Worm (Caenorhabditis elegans) whole organism, mixed stage, embryonic: Measurements from ENCODE around the gene chil-23.

Source experiments
- M03D4.4 ChIP-seq: sonication (generic microtip); optimal IDR thresholded peaks from 2 replicates; lab custom pipeline; 2017; ENCODE audit warnings: mild to moderate bottlenecking, missing genetic modification characterization, missing compliant biosample characterization
- bed-3 ChIP-seq: fragments of 200-800 bp; sonication (Bioruptor generic); optimal IDR thresholded peaks from 3 replicates; lab custom pipeline; 2018; ENCODE audit warnings: mild to moderate bottlenecking, missing genetic modification characterization, moderate library complexity, missing compliant biosample characterization
- blmp-1 ChIP-seq: fragments of 150-350 bp; optimal IDR thresholded peaks from 2 replicates; lab custom pipeline; 2014; ENCODE audit warnings: missing biosample characterization, missing genetic modification characterization
- ceh-39 ChIP-seq: fragments of 150-350 bp; optimal IDR thresholded peaks from 2 replicates; lab custom pipeline; 2014; ENCODE audit warnings: missing biosample characterization, missing genetic modification characterization
- ceh-43 ChIP-seq: fragments of 200-800 bp; sonication (Bioruptor generic); optimal IDR thresholded peaks from 2 replicates; lab custom pipeline; 2018; ENCODE audit warnings: mild to moderate bottlenecking, missing genetic modification characterization, moderate library complexity, missing compliant biosample characterization
- ceh-83 ChIP-seq: fragments of 200-800 bp; sonication (Bioruptor generic); optimal IDR thresholded peaks from 2 replicates; lab custom pipeline; 2018; ENCODE audit warnings: mild to moderate bottlenecking, missing genetic modification characterization, missing compliant biosample characterization
- ces-1 ChIP-seq: fragments of 150-350 bp; optimal IDR thresholded peaks from 2 replicates; lab custom pipeline; 2014; ENCODE audit warnings: missing biosample characterization, missing genetic modification reagents, missing genetic modification characterization
- cnd-1 ChIP-seq: fragments of 200-800 bp; sonication (Bioruptor generic); optimal IDR thresholded peaks from 2 replicates; lab custom pipeline; 2018; ENCODE audit warnings: mild to moderate bottlenecking, missing genetic modification characterization, missing compliant biosample characterization
- drap-1 ChIP-seq: fragments of 200-800 bp; sonication (Bioruptor generic); optimal IDR thresholded peaks from 3 replicates; lab custom pipeline; 2018; ENCODE audit warnings: mild to moderate bottlenecking, missing genetic modification characterization, missing compliant biosample characterization
- elt-1 ChIP-seq: sonication (generic microtip); optimal IDR thresholded peaks from 2 replicates; lab custom pipeline; 2017; ENCODE audit warnings: missing genetic modification characterization, mild to moderate bottlenecking, missing compliant biosample characterization, antibody characterized with exemption, moderate library complexity, borderline replicate concordance; ENCODE audit not compliant: insufficient read depth
- elt-3 ChIP-seq: fragments of 150-350 bp; optimal IDR thresholded peaks from 2 replicates; lab custom pipeline; 2014; ENCODE audit warnings: missing biosample characterization, missing genetic modification characterization
- flh-1 ChIP-seq: fragments of 200-800 bp; sonication (Bioruptor generic); optimal IDR thresholded peaks from 2 replicates; lab custom pipeline; 2018; ENCODE audit warnings: mild to moderate bottlenecking, missing genetic modification characterization, moderate library complexity, missing compliant biosample characterization
- ham-2 ChIP-seq: fragments of 200-800 bp; sonication (Bioruptor generic); optimal IDR thresholded peaks from 2 replicates; lab custom pipeline; 2018; ENCODE audit warnings: mild to moderate bottlenecking, missing genetic modification characterization, missing compliant biosample characterization
- hlh-1 ChIP-seq: fragments of 150-350 bp; optimal IDR thresholded peaks from 2 replicates; lab custom pipeline; 2014; ENCODE audit warnings: missing biosample characterization, missing genetic modification reagents, missing genetic modification characterization
- lin-13 ChIP-seq: fragments of 150-350 bp; optimal IDR thresholded peaks from 2 replicates; lab custom pipeline; 2014; ENCODE audit warnings: missing biosample characterization, missing genetic modification characterization
- lin-32 ChIP-seq: fragments of 200-800 bp; sonication (Bioruptor generic); optimal IDR thresholded peaks from 2 replicates; lab custom pipeline; 2018; ENCODE audit warnings: mild to moderate bottlenecking, missing genetic modification characterization, missing compliant biosample characterization
- lsy-2 ChIP-seq: fragments of 150-350 bp; optimal IDR thresholded peaks from 2 replicates; lab custom pipeline; 2014; ENCODE audit warnings: missing biosample characterization, missing genetic modification characterization
- mab-5 ChIP-seq: fragments of 150-350 bp; optimal IDR thresholded peaks from 2 replicates; lab custom pipeline; 2014; ENCODE audit warnings: missing biosample characterization, missing genetic modification characterization
- mls-2 ChIP-seq: sonication (generic microtip); optimal IDR thresholded peaks from 2 replicates; lab custom pipeline; 2016; ENCODE audit warnings: mild to moderate bottlenecking, missing genetic modification characterization, moderate library complexity, missing compliant biosample characterization
- nhr-12 ChIP-seq: fragments of 150-350 bp; optimal IDR thresholded peaks from 2 replicates; lab custom pipeline; 2014; ENCODE audit warnings: missing biosample characterization, missing genetic modification characterization
- nhr-2 ChIP-seq: fragments of 150-350 bp; optimal IDR thresholded peaks from 2 replicates; lab custom pipeline; 2014; ENCODE audit warnings: missing biosample characterization, missing genetic modification characterization
- nhr-237 ChIP-seq: fragments of 150-350 bp; optimal IDR thresholded peaks from 2 replicates; lab custom pipeline; 2014; ENCODE audit warnings: missing biosample characterization, missing genetic modification characterization
- nhr-28 ChIP-seq: fragments of 150-350 bp; optimal IDR thresholded peaks from 2 replicates; lab custom pipeline; 2014; ENCODE audit warnings: missing biosample characterization, missing genetic modification characterization
- nhr-76 ChIP-seq: sonication (generic microtip); optimal IDR thresholded peaks from 2 replicates; lab custom pipeline; 2017; ENCODE audit warnings: missing biosample characterization, missing genetic modification characterization
- pha-4 ChIP-seq: fragments of 150-350 bp; optimal IDR thresholded peaks from 2 replicates; lab custom pipeline; 2018; ENCODE audit warnings: missing biosample characterization, missing genetic modification reagents, missing genetic modification characterization
- sem-2 ChIP-seq: fragments of 200-800 bp; sonication (Bioruptor generic); optimal IDR thresholded peaks from 2 replicates; lab custom pipeline; 2018; ENCODE audit warnings: mild to moderate bottlenecking, missing genetic modification characterization, missing compliant biosample characterization
- sptf-1 ChIP-seq: sonication (generic microtip); optimal IDR thresholded peaks from 2 replicates; lab custom pipeline; 2017; ENCODE audit warnings: mild to moderate bottlenecking, missing genetic modification characterization, moderate library complexity, missing compliant biosample characterization
- tbx-8 ChIP-seq: fragments of 200-800 bp; sonication (Bioruptor generic); optimal IDR thresholded peaks from 2 replicates; lab custom pipeline; 2018; ENCODE audit warnings: mild to moderate bottlenecking, missing genetic modification characterization, moderate library complexity, missing compliant biosample characterization
- unc-120 ChIP-seq: sonication (generic microtip); optimal IDR thresholded peaks from 2 replicates; lab custom pipeline; 2017; ENCODE audit warnings: missing genetic modification characterization, missing compliant biosample characterization; ENCODE audit not compliant: poor library complexity, severe bottlenecking
- unc-39 ChIP-seq: fragments of 150-350 bp; optimal IDR thresholded peaks from 2 replicates; lab custom pipeline; 2014; ENCODE audit warnings: missing biosample characterization, missing genetic modification characterization
- unc-62 ChIP-seq: fragments of 150-350 bp; optimal IDR thresholded peaks from 2 replicates; lab custom pipeline; 2014; ENCODE audit warnings: missing biosample characterization, missing genetic modification reagents, missing genetic modification characterization
- zip-8 ChIP-seq: fragments of 150-350 bp; optimal IDR thresholded peaks from 2 replicates; lab custom pipeline; 2014; ENCODE audit warnings: missing biosample characterization, missing genetic modification characterization
- ztf-11 ChIP-seq: fragments of 150-350 bp; optimal IDR thresholded peaks from 2 replicates; lab custom pipeline; 2014; ENCODE audit warnings: missing biosample characterization, missing genetic modification characterization

chil-23 gene

ce11 chrII:9426076-9426475 lies 42.3 kb downstream of the chil-23 start, which contains the start of gene M176.10:
Gene M176.10 (minus strand): TSS chrII:9426176.
- TF ChIP-seq nhr-28 (tag; lab: Kevin White, UChicago) (no peak), nhr-237 (tag; lab: Kevin White, UChicago) (no peak), bed-3 (GFP tag; lab: Kevin White, UChicago) (no peak), unc-62 (no peak), ztf-11 (tag; lab: Kevin White, UChicago) (no peak), sptf-1 (tag; lab: Kevin White, UChicago) (no peak), sem-2 (no peak), ceh-39 (tag; lab: Kevin White, UChicago) (no peak), flh-1 (GFP tag; lab: Kevin White, UChicago) (no peak), nhr-2 (tag; lab: Kevin White, UChicago) (no peak), cnd-1 (tag; lab: Kevin White, UChicago) (no peak), lin-13 (no peak)

ce11 chrII:9421969-9422368 lies 46.4 kb downstream of the chil-23 start, which contains the start of gene M176.11:
Gene M176.11 (plus strand): TSS chrII:9422269.
- TF ChIP-seq M03D4.4, result no peak
- TF ChIP-seq lin-32, result no peak
- no peak for TF ChIP-seq lsy-2 (tag; lab: Kevin White, UChicago)
- no peak for TF ChIP-seq mls-2 (tag; lab: Kevin White, UChicago)
- TF ChIP-seq cnd-1 (tag; lab: Kevin White, UChicago), result no peak
- TF ChIP-seq unc-120, result no peak
- TF ChIP-seq blmp-1 (tag; lab: Kevin White, UChicago), result no peak
- no peak for TF ChIP-seq nhr-12 (tag; lab: Kevin White, UChicago)
- TF ChIP-seq pha-4 (tag; lab: Kevin White, UChicago), result no peak
- TF ChIP-seq elt-3 (tag; lab: Kevin White, UChicago), result no peak
- no peak for TF ChIP-seq flh-1 (GFP tag; lab: Kevin White, UChicago)
- no peak for TF ChIP-seq nhr-76 (tag; lab: Kevin White, UChicago)
- no peak for TF ChIP-seq unc-39
- TF ChIP-seq ceh-39 (tag; lab: Kevin White, UChicago), result no peak
- TF ChIP-seq sptf-1 (tag; lab: Kevin White, UChicago), result no peak

- no peak for TF ChIP-seq ham-2 (GFP tag; lab: Kevin White, UChicago)
- TF ChIP-seq elt-1 (tag; lab: Kevin White, UChicago), result no peak
- no peak for TF ChIP-seq bed-3 (GFP tag; lab: Kevin White, UChicago)
- no peak for TF ChIP-seq ceh-39 (tag; lab: Kevin White, UChicago)
- TF ChIP-seq nhr-76 (tag; lab: Kevin White, UChicago), result no peak
- TF ChIP-seq drap-1, result no peak
- TF ChIP-seq ztf-11 (tag; lab: Kevin White, UChicago), result no peak
- TF ChIP-seq flh-1 (GFP tag; lab: Kevin White, UChicago), result no peak
- TF ChIP-seq unc-62, result no peak
- TF ChIP-seq mab-5, result no peak
- TF ChIP-seq tbx-8, result no peak
- no peak for TF ChIP-seq elt-3 (tag; lab: Kevin White, UChicago)
- TF ChIP-seq zip-8 (tag; lab: Kevin White, UChicago), result no peak
- TF ChIP-seq ces-1, result no peak
- no peak for TF ChIP-seq hlh-1 (tag; lab: Kevin White, UChicago)
- TF ChIP-seq lin-13, result no peak
- no peak for TF ChIP-seq pha-4 (tag; lab: Kevin White, UChicago)
These were observed 49.4 kb downstream of the chil-23 start for ce11 chrII:9418843-9419532.

- TF ChIP-seq nhr-28 (tag; lab: Kevin White, UChicago) (no peak), unc-39 (no peak), bed-3 (GFP tag; lab: Kevin White, UChicago) (no peak), ces-1 (no peak), mls-2 (tag; lab: Kevin White, UChicago) (no peak), ceh-43 (GFP tag; lab: Kevin White, UChicago) (no peak), mab-5 (no peak), elt-3 (tag; lab: Kevin White, UChicago) (no peak), lin-13 (no peak), ceh-83 (GFP tag; lab: Kevin White, UChicago) (no peak), nhr-237 (tag; lab: Kevin White, UChicago) (no peak), sptf-1 (tag; lab: Kevin White, UChicago) (no peak), nhr-76 (tag; lab: Kevin White, UChicago) (no peak), drap-1 (no peak), lin-32 (no peak), sem-2 (no peak), pha-4 (tag; lab: Kevin White, UChicago) (no peak)
These were observed 50.3 kb downstream of the chil-23 start, which contains the start of the genes M176.4 and M176.16 for ce11 chrII:9418065-9418567. Gene M176.4 (plus strand): TSS chrII:9418365. Gene M176.16 (plus strand): TSS chrII:9418517.
